Fruit fly (Drosophila melanogaster): Measurements from ENCODE around the gene PolZ2.

DNA sequence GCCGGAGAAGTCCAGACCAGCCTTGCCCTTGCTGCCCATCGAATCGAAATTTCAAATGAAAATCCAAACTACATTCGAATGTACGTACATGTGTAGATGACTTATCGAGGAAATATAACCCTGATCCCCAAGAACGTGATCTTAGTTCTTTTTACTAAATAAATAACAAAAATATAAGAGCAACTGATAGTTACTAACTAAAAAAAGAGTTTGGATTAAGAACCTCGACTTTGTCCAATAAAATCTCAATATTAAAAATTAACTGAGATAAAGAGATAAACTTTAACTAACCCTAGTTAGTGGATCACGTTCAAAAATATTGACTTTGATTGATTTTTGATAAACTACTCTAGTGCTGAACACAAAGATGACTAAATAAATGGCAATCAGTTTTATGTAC, 46.9 kb downstream of the PolZ2 start, which contains the start of gene CG31546:
- TF ChIP-seq knrl (GFP tag; IDR thresholded peaks at IDR 0.05; ENCODE audit: partially characterized antibody) (no peak), Meics (GFP tag; optimal IDR thresholded peaks at IDR 0.05) (no peak), CG12299 (tag; optimal IDR thresholded peaks at IDR 0.05) (no peak), sd (tag; optimal IDR thresholded peaks at IDR 0.05) (no peak), CG3838 (GFP tag; optimal IDR thresholded peaks at IDR 0.05) (no peak), Atf-2 (GFP tag; optimal IDR thresholded peaks at IDR 0.05) (no peak), Kr (GFP tag; optimal IDR thresholded peaks at IDR 0.05) (no peak), oc (tag; optimal IDR thresholded peaks at IDR 0.05) (no peak), maf-S (GFP tag; optimal IDR thresholded peaks at IDR 0.05) (no peak), CG30020 (tag; optimal IDR thresholded peaks at IDR 0.05) (no peak), Hey (tag; optimal IDR thresholded peaks at IDR 0.05) (no peak), ro (GFP tag; IDR thresholded peaks at IDR 0.05) (no peak), psq (GFP tag; optimal IDR thresholded peaks at IDR 0.05) (no peak), tin (GFP tag; optimal IDR thresholded peaks at IDR 0.05) (no peak)

All from whole organism, embryonic.